Worm (Caenorhabditis elegans): ENCODE results near the gene F46C3.7.
A peak's percentile ranks its signal among the peaks of the same experiment; 100 is the strongest.

The F46C3.7 gene

DNA sequence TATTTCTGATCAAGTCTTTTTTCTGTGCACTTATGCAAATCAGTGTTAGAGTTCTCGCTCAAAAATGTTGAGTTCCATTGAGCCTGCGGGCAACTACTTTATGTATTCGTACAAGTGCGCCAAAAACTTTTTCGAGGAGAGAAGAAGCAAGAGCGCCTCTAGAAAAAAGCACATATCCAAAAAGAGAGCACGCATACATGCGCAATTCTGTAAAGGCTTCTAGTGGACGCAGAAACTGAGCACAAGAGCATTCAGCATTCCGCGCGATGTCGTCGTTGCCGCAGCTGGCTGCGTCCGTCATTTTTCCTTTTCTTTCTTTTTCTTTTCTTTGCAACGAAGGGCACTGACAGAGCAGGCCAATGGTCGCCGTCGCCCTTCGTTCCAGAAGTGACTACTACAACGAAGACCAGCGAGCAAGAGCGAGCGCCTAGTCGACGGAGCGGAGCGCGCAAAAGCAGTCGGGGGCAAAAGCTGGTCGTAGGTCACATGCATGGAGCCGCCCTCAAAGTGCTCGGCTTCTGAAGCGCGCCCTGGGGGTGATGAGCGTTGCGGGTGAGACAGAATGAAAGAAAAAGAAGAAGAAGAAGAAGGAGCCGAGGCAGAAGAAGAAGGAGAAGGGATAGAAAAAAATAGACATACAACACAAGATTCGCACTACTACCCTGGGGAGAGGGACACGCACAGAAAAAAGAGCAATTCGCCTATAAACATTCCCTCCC lies 33.3 kb downstream of the F46C3.7 start:
- TF ChIP-seq mdl-1 (tag; optimal IDR thresholded peaks at IDR 0.05): peak in 1 of 2 experiments; percentile 50
- TF ChIP-seq alr-1 (tag; optimal IDR thresholded peaks at IDR 0.05; ENCODE audit: borderline replicate concordance): no peak
- peak; percentile 84 for TF ChIP-seq fkh-10 (GFP tag; optimal IDR thresholded peaks at IDR 0.05)
- TF ChIP-seq lin-14 (GFP tag; optimal IDR thresholded peaks at IDR 0.05): peak; percentile 100
- no peak for TF ChIP-seq nhr-12 (tag; optimal IDR thresholded peaks at IDR 0.05)
- peak; percentile 15 for TF ChIP-seq ztf-4 (tag; optimal IDR thresholded peaks at IDR 0.05)
- peak; percentile 66 for TF ChIP-seq ceh-8 (GFP tag; optimal IDR thresholded peaks at IDR 0.05)
- peak; percentile 62 for TF ChIP-seq mep-1 (tag; optimal IDR thresholded peaks at IDR 0.05)
- TF ChIP-seq zip-4 (GFP tag; optimal IDR thresholded peaks at IDR 0.05): no peak
- no peak for TF ChIP-seq lin-15B (tag; optimal IDR thresholded peaks at IDR 0.05)
- TF ChIP-seq zag-1 (tag; optimal IDR thresholded peaks at IDR 0.05): peak; percentile 6
- no peak for TF ChIP-seq fkh-4 (tag; optimal IDR thresholded peaks at IDR 0.05; ENCODE audit: borderline replicate concordance)
- no peak for TF ChIP-seq ceh-90 (tag; optimal IDR thresholded peaks at IDR 0.05)
- peak; percentile 54 for TF ChIP-seq xbp-1 (tag; optimal IDR thresholded peaks at IDR 0.05)
- 0 out of 2 replicates have a peak, but pooled peaks have one; percentile 35 for TF ChIP-seq mab-9 (GFP tag; IDR thresholded peaks at IDR 0.05)
- peak; percentile 81 for TF ChIP-seq nhr-71 (tag; optimal IDR thresholded peaks at IDR 0.05)
- TF ChIP-seq ceh-88 (GFP tag; IDR thresholded peaks at IDR 0.05): no peak; the same call in 1 of the 2 replicates
- TF ChIP-seq nhr-19 (GFP tag; conservative IDR thresholded peaks at IDR 0.05): peak; percentile 45
- peak; percentile 6 for TF ChIP-seq skn-1 (tag; optimal IDR thresholded peaks at IDR 0.05)
- peak; percentile 60 for TF ChIP-seq isw-1 (GFP tag; IDR thresholded peaks at IDR 0.05)
- peak in 1 of 2 experiments; percentile 38 for TF ChIP-seq lin-35 (GFP tag; optimal IDR thresholded peaks at IDR 0.05)
- peak; percentile 43 to 65 (median 49) for TF ChIP-seq ceh-82 (tag; optimal IDR thresholded peaks at IDR 0.05)
- TF ChIP-seq fkh-8 (tag; optimal IDR thresholded peaks at IDR 0.05): peak; percentile 84
- peak; percentile 61 for TF ChIP-seq snu-23 (GFP tag; optimal IDR thresholded peaks at IDR 0.05)
- peak; percentile 51 for TF ChIP-seq irx-1 (tag; optimal IDR thresholded peaks at IDR 0.05)
- TF ChIP-seq swsn-7 (tag; optimal IDR thresholded peaks at IDR 0.05): peak; percentile 74
- TF ChIP-seq nhr-47 (tag; optimal IDR thresholded peaks at IDR 0.05): peak; percentile 78
- TF ChIP-seq sup-37 (GFP tag; optimal IDR thresholded peaks at IDR 0.05): peak; percentile 24
- peak; percentile 61 for TF ChIP-seq rnt-1 (tag; optimal IDR thresholded peaks at IDR 0.05)
- TF ChIP-seq nhr-76 (tag; optimal IDR thresholded peaks at IDR 0.05): no peak
- TF ChIP-seq unc-86 (tag; optimal IDR thresholded peaks at IDR 0.05): peak; percentile 79
- TF ChIP-seq sox-4 (tag; optimal IDR thresholded peaks at IDR 0.05): peak; percentile 63
- TF ChIP-seq unc-62 (GFP tag; optimal IDR thresholded peaks at IDR 0.05): no peak
- peak in 1 of 2 experiments; percentile 4 for TF ChIP-seq efl-1 (optimal IDR thresholded peaks at IDR 0.05)
- TF ChIP-seq efl-1 (GFP tag; optimal IDR thresholded peaks at IDR 0.05 in 1 of 2): no peak
- TF ChIP-seq lsy-2 (tag; optimal IDR thresholded peaks at IDR 0.05): peak; percentile 6 to 43
- TF ChIP-seq efl-3 (GFP tag; optimal IDR thresholded peaks at IDR 0.05): no peak
- no peak for TF ChIP-seq nhr-237 (tag; optimal IDR thresholded peaks at IDR 0.05)
- no peak for TF ChIP-seq aha-1 (tag; optimal IDR thresholded peaks at IDR 0.05)
- peak; percentile 81 for TF ChIP-seq tbx-2 (tag; optimal IDR thresholded peaks at IDR 0.05)
- TF ChIP-seq dpl-1 (GFP tag; optimal IDR thresholded peaks at IDR 0.05): no peak
- peak; percentile 49 for TF ChIP-seq nhr-20 (tag; optimal IDR thresholded peaks at IDR 0.05)
- TF ChIP-seq pax-3 (tag; optimal IDR thresholded peaks at IDR 0.05): peak; percentile 44
- TF ChIP-seq fos-1 (tag; optimal IDR thresholded peaks at IDR 0.05): no peak
- TF ChIP-seq dsc-1 (tag; optimal IDR thresholded peaks at IDR 0.05): peak; percentile 52
- peak; percentile 75 for TF ChIP-seq egl-13 (tag; optimal IDR thresholded peaks at IDR 0.05)
- TF ChIP-seq snpc-4 (tag; optimal IDR thresholded peaks at IDR 0.05): no peak
- no peak for TF ChIP-seq elt-2 (tag; optimal IDR thresholded peaks at IDR 0.05)
- TF ChIP-seq lir-3 (tag; optimal IDR thresholded peaks at IDR 0.05; ENCODE audit: poor library complexity): no peak
- TF ChIP-seq unc-130 (tag; optimal IDR thresholded peaks at IDR 0.05): peak; percentile 1
- no peak for TF ChIP-seq lin-13 (GFP tag; optimal IDR thresholded peaks at IDR 0.05)

Measured in whole organism, L1 larva.